Fruit fly (Drosophila melanogaster) whole organism, embryonic: ENCODE measurements around the gene CG8420.

Experiments
- Abd-B ChIP-seq: fragments of 200-800 bp; sonication (Bioruptor generic); optimal IDR thresholded peaks from 2 replicates; lab custom pipeline; 2018; ENCODE audit warnings: missing biosample characterization, mild to moderate bottlenecking, missing genetic modification characterization, moderate library complexity
- CG10267 ChIP-seq: fragments of 200-800 bp; sonication (Bioruptor generic); optimal IDR thresholded peaks from 2 replicates; lab custom pipeline; 2018; ENCODE audit warnings: missing biosample characterization, mild to moderate bottlenecking, missing genetic modification characterization, moderate library complexity
- CG10654 ChIP-seq: fragments of 200-800 bp; sonication (Bioruptor generic); optimal IDR thresholded peaks from 2 replicates; lab custom pipeline; 2016; ENCODE audit warnings: missing biosample characterization, missing genetic modification characterization
- CG10959 ChIP-seq: fragments of 200-800 bp; sonication (Bioruptor generic); IDR thresholded peaks from 2 replicates; pipeline ENCODE4 v1.3.6; 2022; ENCODE audit warnings: missing biosample characterization, missing genetic modification characterization
- CG11093 ChIP-seq: fragments of 200-800 bp; sonication (Bioruptor generic); IDR thresholded peaks from 3 replicates; pipeline ENCODE4 v1.3.6; 2022; ENCODE audit warnings: missing biosample characterization, missing genetic modification characterization
- CG11696 ChIP-seq: fragments of 200-800 bp; sonication (Bioruptor generic); IDR thresholded peaks from 2 replicates; pipeline ENCODE4 v1.3.6; 2022; ENCODE audit warnings: missing biosample characterization, missing genetic modification characterization
- CG12744 ChIP-seq: fragments of 200-800 bp; sonication (Bioruptor generic); optimal IDR thresholded peaks from 2 replicates; lab custom pipeline; 2016; ENCODE audit warnings: missing biosample characterization, missing genetic modification characterization
- CG13296 ChIP-seq: fragments of 200-800 bp; sonication (Bioruptor generic); optimal IDR thresholded peaks from 3 replicates; lab custom pipeline; 2018; ENCODE audit warnings: missing biosample characterization, mild to moderate bottlenecking, missing genetic modification characterization
- CG14667 ChIP-seq: fragments of 200-800 bp; sonication (Bioruptor generic); IDR thresholded peaks from 2 replicates; pipeline ENCODE4 v1.3.6; 2022; ENCODE audit warnings: missing biosample characterization, missing genetic modification characterization
- CG1529 ChIP-seq: fragments of 200-800 bp; sonication (Bioruptor generic); optimal IDR thresholded peaks from 3 replicates; lab custom pipeline; 2018; ENCODE audit warnings: missing biosample characterization, missing genetic modification characterization
- CG17328 ChIP-seq: fragments of 200-800 bp; sonication (Bioruptor generic); IDR thresholded peaks from 2 replicates; pipeline ENCODE4 v1.3.6; 2022; ENCODE audit warnings: missing biosample characterization, missing genetic modification characterization
- CG18011 ChIP-seq: fragments of 200-800 bp; sonication (Bioruptor generic); optimal IDR thresholded peaks from 2 replicates; lab custom pipeline; 2017; ENCODE audit warnings: missing biosample characterization, missing genetic modification characterization, mild to moderate bottlenecking, moderate library complexity, missing genotype
- CG18619 ChIP-seq: fragments of 200-800 bp; sonication (Bioruptor generic); optimal IDR thresholded peaks from 3 replicates; lab custom pipeline; 2017; ENCODE audit warnings: missing biosample characterization, mild to moderate bottlenecking, missing genetic modification characterization
- CG30020 ChIP-seq: fragments of 200-800 bp; optimal IDR thresholded peaks from 2 replicates; lab custom pipeline; 2019; ENCODE audit warnings: missing biosample characterization, mild to moderate bottlenecking, missing genetic modification characterization, moderate library complexity
- CG32767 ChIP-seq: fragments of 200-800 bp; sonication (Bioruptor generic); IDR thresholded peaks from 2 replicates; pipeline ENCODE4 v1.3.6; 2022; ENCODE audit warnings: missing biosample characterization, missing genetic modification characterization
- CG42726 ChIP-seq: fragments of 200-800 bp; sonication (Bioruptor generic); IDR thresholded peaks from 2 replicates; pipeline ENCODE4 v1.3.6; 2022; ENCODE audit warnings: missing biosample characterization, missing genetic modification characterization; ENCODE audit not compliant: partially characterized antibody
- CG4404 ChIP-seq: fragments of 200-800 bp; sonication (Bioruptor generic); IDR thresholded peaks from 2 replicates; pipeline ENCODE4 v1.3.6; 2022; ENCODE audit warnings: missing biosample characterization, missing genetic modification characterization
- CG4424 ChIP-seq: fragments of 200-800 bp; sonication (Bioruptor generic); optimal IDR thresholded peaks from 3 replicates; lab custom pipeline; 2016; ENCODE audit warnings: missing biosample characterization, missing genetic modification characterization
- CG4730 ChIP-seq: fragments of 200-800 bp; sonication (Bioruptor generic); IDR thresholded peaks from 2 replicates; pipeline ENCODE4 v1.3.6; 2022; ENCODE audit warnings: missing biosample characterization, missing genetic modification characterization
- CG5953 ChIP-seq: fragments of 200-800 bp; sonication (Bioruptor generic); IDR thresholded peaks from 2 replicates; pipeline ENCODE4 v1.3.6; 2022; ENCODE audit warnings: missing biosample characterization, missing genetic modification characterization
- CG7987 ChIP-seq: fragments of 200-800 bp; sonication (Bioruptor generic); optimal IDR thresholded peaks from 2 replicates; lab custom pipeline; 2018; ENCODE audit warnings: missing biosample characterization, mild to moderate bottlenecking, missing genetic modification characterization, moderate library complexity
- CG8089 ChIP-seq: fragments of 200-800 bp; sonication (Bioruptor generic); optimal IDR thresholded peaks from 3 replicates; lab custom pipeline; 2016; ENCODE audit warnings: missing biosample characterization, missing genetic modification characterization
- CG8924 ChIP-seq: fragments of 200-800 bp; optimal IDR thresholded peaks from 3 replicates; lab custom pipeline; 2019; ENCODE audit warnings: missing biosample characterization, mild to moderate bottlenecking, missing genetic modification characterization, moderate library complexity
- CG9215 ChIP-seq: fragments of 200-800 bp; sonication (Bioruptor generic); IDR thresholded peaks from 2 replicates; pipeline ENCODE4 v1.3.6; 2022; ENCODE audit warnings: missing biosample characterization, missing genetic modification characterization
- D19A ChIP-seq: fragments of 200-800 bp; optimal IDR thresholded peaks from 3 replicates; lab custom pipeline; 2019; ENCODE audit warnings: missing biosample characterization, mild to moderate bottlenecking, missing genetic modification characterization, moderate library complexity
- Dip3 ChIP-seq: fragments of 200-800 bp; sonication (Bioruptor generic); optimal IDR thresholded peaks from 3 replicates; lab custom pipeline; 2016; ENCODE audit warnings: missing biosample characterization, missing genetic modification characterization
- E2f1 ChIP-seq: fragments of 200-800 bp; sonication (Bioruptor generic); IDR thresholded peaks from 2 replicates; pipeline ENCODE4 v1.3.6; 2022; ENCODE audit warnings: missing biosample characterization, missing genetic modification characterization
- ERR ChIP-seq: fragments of 200-800 bp; sonication (Bioruptor generic); optimal IDR thresholded peaks from 2 replicates; lab custom pipeline; 2016; ENCODE audit warnings: missing biosample characterization, missing genetic modification characterization
- Gsc ChIP-seq: fragments of 200-800 bp; sonication (Bioruptor generic); IDR thresholded peaks from 2 replicates; pipeline ENCODE4 v1.3.6; 2022; ENCODE audit warnings: missing biosample characterization, missing genetic modification characterization
- H15 ChIP-seq: fragments of 200-800 bp; sonication (Bioruptor generic); IDR thresholded peaks from 3 replicates; pipeline ENCODE4 v1.3.6; 2022; ENCODE audit warnings: missing biosample characterization, missing genetic modification characterization
- H2.0 ChIP-seq: fragments of 200-800 bp; sonication (Bioruptor generic); IDR thresholded peaks from 2 replicates; pipeline ENCODE4 v1.3.6; 2022; ENCODE audit warnings: missing biosample characterization, missing genetic modification characterization
- Kr ChIP-seq: fragments of 200-800 bp; sonication (Bioruptor generic); optimal IDR thresholded peaks from 2 replicates; lab custom pipeline; 2017; ENCODE audit warnings: missing biosample characterization, mild to moderate bottlenecking, missing genetic modification characterization
- Lim3 ChIP-seq: fragments of 200-800 bp; sonication (Bioruptor generic); IDR thresholded peaks from 2 replicates; pipeline ENCODE4 v1.3.6; 2022; ENCODE audit warnings: missing biosample characterization, missing genetic modification characterization
- NC2β ChIP-seq: fragments of 200-800 bp; sonication (Bioruptor generic); optimal IDR thresholded peaks from 2 replicates; lab custom pipeline; 2016; ENCODE audit warnings: missing biosample characterization, missing genetic modification characterization
- NFAT ChIP-seq: fragments of 200-800 bp; sonication (Bioruptor generic); IDR thresholded peaks from 2 replicates; pipeline ENCODE4 v1.3.6; 2022; ENCODE audit warnings: missing biosample characterization, missing genetic modification characterization
- Ptx1 ChIP-seq: fragments of 200-800 bp; sonication (Bioruptor generic); IDR thresholded peaks from 2 replicates; pipeline ENCODE4 v1.3.6; 2022; ENCODE audit warnings: missing biosample characterization, missing genetic modification characterization
- Six4 ChIP-seq: fragments of 200-800 bp; sonication (Bioruptor generic); optimal IDR thresholded peaks from 2 replicates; lab custom pipeline; 2016; ENCODE audit warnings: missing biosample characterization, missing genetic modification characterization
- Sry-δ ChIP-seq: fragments of 200-800 bp; sonication (Bioruptor generic); optimal IDR thresholded peaks from 2 replicates; lab custom pipeline; 2016; ENCODE audit warnings: missing biosample characterization, missing genetic modification characterization
- Ssrp ChIP-seq: fragments of 200-800 bp; sonication (Bioruptor generic); optimal IDR thresholded peaks from 2 replicates; lab custom pipeline; 2018; ENCODE audit warnings: missing biosample characterization, mild to moderate bottlenecking, missing genetic modification characterization, moderate library complexity
- Tbp ChIP-seq: fragments of >200 bp; optimal IDR thresholded peaks from 2 replicates; lab custom pipeline; 2018; ENCODE audit warnings: missing biosample characterization, missing genetic modification characterization
- ato ChIP-seq: fragments of 200-800 bp; sonication (Bioruptor generic); IDR thresholded peaks from 2 replicates; pipeline ENCODE4 v1.3.6; 2022; ENCODE audit warnings: missing biosample characterization, missing genetic modification characterization; ENCODE audit not compliant: partially characterized antibody
- bsh ChIP-seq, 2 experiments: fragments of 200-800 bp; sonication (Bioruptor generic); optimal IDR thresholded peaks; 2 replicates each; lab custom pipeline; 2017 to 2018; ENCODE audit warnings: mild to moderate bottlenecking in 2 of 2, missing biosample characterization in 2 of 2, missing genetic modification characterization in 2 of 2, moderate library complexity in 1 of 2
- caup ChIP-seq: fragments of 200-800 bp; sonication (Bioruptor generic); optimal IDR thresholded peaks from 3 replicates; lab custom pipeline; 2017; ENCODE audit warnings: missing biosample characterization, mild to moderate bottlenecking, missing genetic modification characterization, moderate library complexity; ENCODE audit not compliant: severe bottlenecking
- crp ChIP-seq, 2 experiments: fragments of 200-800 bp; sonication (Bioruptor generic); optimal IDR thresholded peaks; 2 replicates in 1 of 2; 3 replicates in 1 of 2; lab custom pipeline; 2017; ENCODE audit warnings: missing biosample characterization in 2 of 2, missing genetic modification characterization in 2 of 2, mild to moderate bottlenecking in 1 of 2, moderate library complexity in 1 of 2
- dan ChIP-seq: fragments of 200-800 bp; sonication (Bioruptor generic); IDR thresholded peaks from 2 replicates; pipeline ENCODE4 v1.3.6; 2022; ENCODE audit warnings: missing biosample characterization, missing genetic modification characterization
- eyg ChIP-seq: fragments of 200-800 bp; sonication (Bioruptor generic); optimal IDR thresholded peaks from 3 replicates; lab custom pipeline; 2016; ENCODE audit warnings: missing biosample characterization, missing genetic modification characterization
- fru ChIP-seq: fragments of >200 bp; optimal IDR thresholded peaks from 2 replicates; lab custom pipeline; 2017
- jigr1 ChIP-seq: fragments of 200-800 bp; sonication (Bioruptor generic); IDR thresholded peaks from 3 replicates; pipeline ENCODE4 v1.3.6; 2022; ENCODE audit warnings: missing biosample characterization, missing genetic modification characterization
- knrl ChIP-seq: fragments of 200-800 bp; sonication (Bioruptor generic); IDR thresholded peaks from 3 replicates; pipeline ENCODE4 v1.3.6; 2022; ENCODE audit warnings: missing biosample characterization, missing genetic modification characterization; ENCODE audit not compliant: partially characterized antibody
- ttk ChIP-seq: fragments of 200-800 bp; sonication (Bioruptor generic); IDR thresholded peaks from 2 replicates; pipeline ENCODE4 v2.1.2; 2022; ENCODE audit warnings: missing biosample characterization, missing genetic modification characterization
- zfh1 ChIP-seq: fragments of 200-800 bp; sonication (Bioruptor generic); IDR thresholded peaks from 3 replicates; pipeline ENCODE4 v1.3.6; 2022; ENCODE audit warnings: missing biosample characterization, missing genetic modification characterization

CG8420 gene

DNA sequence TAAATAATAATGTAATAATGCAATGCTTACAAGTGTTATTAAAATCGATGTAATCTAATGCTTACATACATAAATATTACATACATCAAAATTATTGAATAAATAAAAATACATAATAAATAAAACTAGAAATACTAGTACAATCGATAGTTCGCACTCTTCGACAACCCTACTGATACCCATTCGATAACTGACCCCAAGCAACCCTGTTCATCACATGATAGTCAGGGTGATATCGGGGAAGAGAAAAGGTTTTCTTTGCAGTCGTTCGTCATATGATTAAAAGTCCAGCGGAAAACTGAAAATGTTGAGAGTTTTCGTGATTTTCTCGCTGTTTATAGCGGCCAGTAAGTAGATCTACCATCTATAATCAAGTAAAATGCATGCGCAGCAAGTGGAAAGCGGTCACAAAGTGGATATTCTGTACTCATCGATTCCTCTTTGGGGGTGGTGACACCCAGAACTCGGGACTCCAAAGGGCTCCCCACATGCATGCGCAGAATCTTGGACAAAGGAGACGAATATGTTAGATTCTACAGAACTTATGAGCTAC lies 14.0 kb downstream of the CG8420 start, which contains the start of gene ATP6AP2 (continued):
- TF ChIP-seq Tbp (GFP tag; lab: Kevin White, UChicago) (no peak), Abd-B (GFP tag; lab: Kevin White, UChicago) (no peak), CG12744 (GFP tag; lab: Kevin White, UChicago) (no peak), CG14667 (no peak), CG1529 (GFP tag; lab: Kevin White, UChicago) (no peak), CG9215 (GFP tag; lab: Robert Waterston, UW) (no peak), Dip3 (GFP tag; lab: Kevin White, UChicago) (no peak), ato (peak; percentile 39; the same call in 1 of the 2 replicates), Ssrp (peak; percentile 18), caup (GFP tag; lab: Kevin White, UChicago) (peak; percentile 56), CG42726 (peak; percentile 39; the same call in 1 of the 2 replicates), ttk (GFP tag; lab: Robert Waterston, UW) (no peak), Six4 (no peak), Ptx1 (GFP tag; lab: Robert Waterston, UW) (peak; percentile 47; the same call in 1 of the 2 replicates), ERR (no peak), D19A (tag; lab: Kevin White, UChicago) (no peak), CG5953 (GFP tag; lab: Robert Waterston, UW) (0 out of 2 replicates have a peak, but pooled peaks have one; percentile 28), Sry-δ (GFP tag; lab: Kevin White, UChicago) (peak; percentile 63), CG10959 (no peak), CG18011 (GFP tag; lab: Kevin White, UChicago) (no peak), CG17328 (GFP tag; lab: Robert Waterston, UW) (peak; percentile 61; the same call in 1 of the 2 replicates), CG30020 (peak; percentile 84), CG4424 (GFP tag; lab: Kevin White, UChicago) (peak; percentile 44), CG10267 (tag; lab: Kevin White, UChicago) (peak; percentile 63), eyg (GFP tag; lab: Kevin White, UChicago) (no peak), H15 (GFP tag; lab: Robert Waterston, UW) (peak; percentile 52; the same call in 1 of the 3 replicates), bsh (GFP tag; optimal IDR thresholded peaks at IDR 0.05; lab: Kevin White, UChicago) (peak in 1 of 2 experiments; percentile 54), H2.0 (GFP tag; lab: Robert Waterston, UW) (peak; percentile 36; the same call in 1 of the 2 replicates), CG8924 (peak; percentile 67), crp (GFP tag; optimal IDR thresholded peaks at IDR 0.05; lab: Kevin White, UChicago) (peak in 1 of 2 experiments; percentile 79), zfh1 (GFP tag; lab: Robert Waterston, UW) (no peak), fru (no peak), Lim3 (no peak), jigr1 (no peak), CG4404 (GFP tag; lab: Robert Waterston, UW) (no peak), knrl (peak; percentile 79), CG10654 (peak; percentile 13), dan (GFP tag; lab: Robert Waterston, UW) (no peak), Kr (GFP tag; lab: Kevin White, UChicago) (no peak), CG11696 (no peak), Gsc (GFP tag; lab: Robert Waterston, UW) (no peak), CG7987 (peak; percentile 76), CG8089 (no peak), CG32767 (GFP tag; lab: Robert Waterston, UW) (no peak), NC2β (no peak), CG4730 (GFP tag; lab: Robert Waterston, UW) (no peak), E2f1 (no peak; the same call in 1 of the 2 replicates), CG18619 (GFP tag; lab: Kevin White, UChicago) (no peak), CG13296 (GFP tag; lab: Kevin White, UChicago) (peak; percentile 48), CG11093 (GFP tag; lab: Robert Waterston, UW) (no peak), NFAT (peak; percentile 70; the same call in 1 of the 2 replicates)
